Worm (Caenorhabditis elegans): ENCODE measurements around the gene clec-57.

The clec-57 gene

ce11 chrV:14500554-14500953 is 31.5 kb downstream of the clec-57 start:
- TF ChIP-seq T07F8.4 (tag; optimal IDR thresholded peaks at IDR 0.05) (no peak), efl-1 (GFP tag; optimal IDR thresholded peaks at IDR 0.05) (peak; percentile 14), hmg-1.2 (GFP tag; IDR thresholded peaks at IDR 0.05) (peak; percentile 71)

ce11 chrV:14501136-14501535 is 32.1 kb downstream of the clec-57 start, which contains the start of gene R02D5.24:
TSS of gene R02D5.24 (plus strand) at chrV:14501340.
- TF ChIP-seq F37B4.10 (GFP tag; IDR thresholded peaks at IDR 0.05) = 0 out of 2 replicates have a peak, but pooled peaks have one; percentile 40
- TF ChIP-seq C17E4.6 (GFP tag; IDR thresholded peaks at IDR 0.05) = no peak

ce11 chrV:14503065-14503464 is 34.0 kb downstream of the clec-57 start:
- TF ChIP-seq cebp-1 (GFP tag; IDR thresholded peaks at IDR 0.05) = no peak
- peak; percentile 37 for TF ChIP-seq cebp-1 (tag; optimal IDR thresholded peaks at IDR 0.05)
- TF ChIP-seq dox-1 (GFP tag; IDR thresholded peaks at IDR 0.05) = 0 out of 2 replicates have a peak, but pooled peaks have one; percentile 43
- TF ChIP-seq die-1 (tag; optimal IDR thresholded peaks at IDR 0.05) = no peak
- no peak for TF ChIP-seq mxl-1 (tag; optimal IDR thresholded peaks at IDR 0.05)
- TF ChIP-seq ama-1 (optimal IDR thresholded peaks at IDR 0.05) = no peak
- no peak for TF ChIP-seq ama-1 (GFP tag; optimal IDR thresholded peaks at IDR 0.05)
- peak; percentile 91 for TF ChIP-seq nhr-80 (tag; optimal IDR thresholded peaks at IDR 0.05)

- no peak for TF ChIP-seq tbp1 (GFP tag; optimal IDR thresholded peaks at IDR 0.05)
These were observed 35.1 kb downstream of the clec-57 start for ce11 chrV:14504120-14504519.

ce11 chrV:14504774-14505173 is 35.7 kb downstream of the clec-57 start:
- TF ChIP-seq nhr-80 (tag; optimal IDR thresholded peaks at IDR 0.05) (peak; percentile 43), egl-44 (GFP tag; IDR thresholded peaks at IDR 0.05) (no peak), zfh-2 (GFP tag; conservative IDR thresholded peaks at IDR 0.05) (peak; percentile 37; the same call in 1 of the 2 replicates), dox-1 (GFP tag; IDR thresholded peaks at IDR 0.05) (0 out of 2 replicates have a peak, but pooled peaks have one; percentile 15)

ce11 chrV:14505745-14506214 is 36.7 kb downstream of the clec-57 start:
- TF ChIP-seq dox-1 (GFP tag; IDR thresholded peaks at IDR 0.05) (peak; percentile 48; the same call in 1 of the 2 replicates), nhr-80 (tag; optimal IDR thresholded peaks at IDR 0.05) (peak; percentile 78), zfh-2 (GFP tag; conservative IDR thresholded peaks at IDR 0.05) (peak; percentile 62), let-607 (tag; optimal IDR thresholded peaks at IDR 0.05) (peak in 1 of 2 experiments; percentile 1), nhr-120 (GFP tag; IDR thresholded peaks at IDR 0.05) (no peak), ztf-25 (GFP tag; IDR thresholded peaks at IDR 0.05) (0 out of 2 replicates have a peak, but pooled peaks have one; percentile 15), bed-1 (GFP tag; IDR thresholded peaks at IDR 0.05) (no peak)

- TF ChIP-seq lin-35 (GFP tag; optimal IDR thresholded peaks at IDR 0.05) (no peak), repo-1 (tag; optimal IDR thresholded peaks at IDR 0.05) (no peak), F22D6.2 (tag; optimal IDR thresholded peaks at IDR 0.05) (no peak), nhr-90 (tag; optimal IDR thresholded peaks at IDR 0.05) (no peak), athp-1 (tag; optimal IDR thresholded peaks at IDR 0.05) (no peak), F23B12.7 (tag; optimal IDR thresholded peaks at IDR 0.05; ENCODE audit: insufficient read depth) (no peak)
These were observed 38.0 kb downstream of the clec-57 start for ce11 chrV:14506713-14507675.

All from whole organism, young adult.